Worm (Caenorhabditis elegans) whole organism, L1 larva: Measurements from ENCODE around the gene sorf-2.

ENCODE experiments used
- F16B12.6 ChIP-seq: fragments of 150-350 bp; optimal IDR thresholded peaks from 2 replicates; lab custom pipeline; 2014; ENCODE audit warnings: missing biosample characterization, missing genetic modification characterization
- Y116A8C.19 ChIP-seq: sonication (generic microtip); optimal IDR thresholded peaks from 2 replicates; lab custom pipeline; 2016; ENCODE audit warnings: missing compliant biosample characterization, missing genetic modification characterization, borderline replicate concordance
- aha-1 ChIP-seq: fragments of 150-350 bp; optimal IDR thresholded peaks from 2 replicates; lab custom pipeline; 2014; ENCODE audit warnings: missing biosample characterization, missing genetic modification characterization
- ama-1 ChIP-seq: fragments of 150-350 bp; optimal IDR thresholded peaks from 2 replicates; lab custom pipeline; 2014
- ceh-88 ChIP-seq: fragments of 200-800 bp; sonication (Bioruptor generic); IDR thresholded peaks from 2 replicates; pipeline ENCODE4 v1.3.6; 2022; ENCODE audit warnings: missing genetic modification characterization, missing compliant biosample characterization
- ceh-90 ChIP-seq: sonication (generic microtip); optimal IDR thresholded peaks from 2 replicates; lab custom pipeline; 2016; ENCODE audit warnings: missing genetic modification characterization, missing compliant biosample characterization
- ces-1 ChIP-seq: fragments of 150-350 bp; optimal IDR thresholded peaks from 2 replicates; lab custom pipeline; 2014; ENCODE audit warnings: missing biosample characterization, missing genetic modification reagents, missing genetic modification characterization
- dpl-1 ChIP-seq, 3 experiments: fragments of 150-350 bp in 2 of 3; sonication (generic microtip) in 1 of 3; optimal IDR thresholded peaks; 2 replicates each; lab custom pipeline; 2014 to 2017; ENCODE audit warnings: missing biosample characterization in 3 of 3, missing genetic modification characterization in 3 of 3, missing genetic modification reagents in 3 of 3
- efl-1 ChIP-seq, 4 experiments: fragments of 150-350 bp; optimal IDR thresholded peaks in 3 of 4; peaks in 1 of 4; 1 replicate in 1 of 4; 2 replicates in 3 of 4; lab custom pipeline; 2014; ENCODE audit warnings: missing biosample characterization in 2 of 4, missing genetic modification characterization in 2 of 4, missing genetic modification reagents in 2 of 4
- egl-27 ChIP-seq, 2 experiments: fragments of 150-350 bp in 1 of 2; sonication (generic microtip); optimal IDR thresholded peaks; 3 replicates each; lab custom pipeline; 2017 to 2018; ENCODE audit warnings: missing biosample characterization in 2 of 2, missing genetic modification characterization in 2 of 2, missing genetic modification reagents in 2 of 2
- elt-2 ChIP-seq: sonication (generic microtip); optimal IDR thresholded peaks from 2 replicates; lab custom pipeline; 2016; ENCODE audit warnings: missing genetic modification characterization, mild to moderate bottlenecking, inconsistent platforms, missing compliant biosample characterization, missing genetic modification reagents
- elt-3 ChIP-seq, 6 experiments: fragments of 150-350 bp in 1 of 6; sonication (generic microtip); optimal IDR thresholded peaks; 2 replicates each; lab custom pipeline; 2017 to 2018; ENCODE audit warnings: missing biosample characterization in 6 of 6, missing genetic modification characterization in 6 of 6, inconsistent platforms in 1 of 6
- ets-5 ChIP-seq: fragments of 200-800 bp; sonication (Bioruptor generic); IDR thresholded peaks from 2 replicates; pipeline ENCODE4 v1.3.6; 2022; ENCODE audit warnings: missing genetic modification characterization, missing compliant biosample characterization
- fkh-10 ChIP-seq: sonication (generic microtip); optimal IDR thresholded peaks from 2 replicates; lab custom pipeline; 2017; ENCODE audit warnings: missing biosample characterization, missing genetic modification reagents, missing genetic modification characterization
- fkh-4 ChIP-seq: sonication (generic microtip); optimal IDR thresholded peaks from 2 replicates; lab custom pipeline; 2016; ENCODE audit warnings: missing compliant biosample characterization, missing genetic modification characterization, borderline replicate concordance
- fos-1 ChIP-seq: fragments of 150-350 bp; optimal IDR thresholded peaks from 2 replicates; lab custom pipeline; 2014; ENCODE audit warnings: missing biosample characterization, missing genetic modification characterization
- hlh-4 ChIP-seq: sonication (generic microtip); optimal IDR thresholded peaks from 2 replicates; lab custom pipeline; 2016; ENCODE audit warnings: mild to moderate bottlenecking, missing genetic modification characterization, missing compliant biosample characterization
- irx-1 ChIP-seq: sonication (generic microtip); optimal IDR thresholded peaks from 2 replicates; lab custom pipeline; 2016; ENCODE audit warnings: missing genetic modification characterization, missing compliant biosample characterization
- isw-1 ChIP-seq: fragments of 200-800 bp; sonication (Bioruptor generic); IDR thresholded peaks from 2 replicates; pipeline ENCODE4 v1.3.6; 2022; ENCODE audit warnings: missing genetic modification characterization, missing compliant biosample characterization
- lin-15B ChIP-seq: fragments of 150-350 bp; sonication (generic microtip); optimal IDR thresholded peaks from 3 replicates; lab custom pipeline; 2014; ENCODE audit warnings: missing biosample characterization, missing genetic modification characterization
- lin-39 ChIP-seq: fragments of 150-350 bp; optimal IDR thresholded peaks from 2 replicates; lab custom pipeline; 2014; ENCODE audit warnings: missing biosample characterization, missing genetic modification reagents, missing genetic modification characterization
- lir-3 ChIP-seq: sonication (generic microtip); optimal IDR thresholded peaks from 2 replicates; lab custom pipeline; 2016; ENCODE audit warnings: mild to moderate bottlenecking, missing genetic modification characterization, moderate library complexity, missing compliant biosample characterization; ENCODE audit not compliant: poor library complexity
- mef-2 ChIP-seq: fragments of 150-350 bp; optimal IDR thresholded peaks from 2 replicates; lab custom pipeline; 2014; ENCODE audit warnings: missing biosample characterization, missing genetic modification characterization
- mep-1 ChIP-seq: fragments of 150-350 bp; optimal IDR thresholded peaks from 2 replicates; lab custom pipeline; 2014; ENCODE audit warnings: missing biosample characterization, missing genetic modification characterization
- nhr-12 ChIP-seq: sonication (generic microtip); optimal IDR thresholded peaks from 2 replicates; lab custom pipeline; 2017; ENCODE audit warnings: missing biosample characterization, missing genetic modification characterization
- nhr-20 ChIP-seq: sonication (generic microtip); optimal IDR thresholded peaks from 2 replicates; lab custom pipeline; 2016; ENCODE audit warnings: mild to moderate bottlenecking, missing genetic modification characterization, missing compliant biosample characterization
- nhr-237 ChIP-seq: fragments of 150-350 bp; optimal IDR thresholded peaks from 2 replicates; lab custom pipeline; 2014; ENCODE audit warnings: missing biosample characterization, missing genetic modification characterization
- nhr-28 ChIP-seq: fragments of 150-350 bp; optimal IDR thresholded peaks from 2 replicates; lab custom pipeline; 2014; ENCODE audit warnings: missing biosample characterization, missing genetic modification characterization
- nhr-71 ChIP-seq: sonication (generic microtip); optimal IDR thresholded peaks from 2 replicates; lab custom pipeline; 2016; ENCODE audit warnings: mild to moderate bottlenecking, missing genetic modification characterization, moderate library complexity, missing compliant biosample characterization
- nhr-77 ChIP-seq: fragments of 150-350 bp; optimal IDR thresholded peaks from 2 replicates; lab custom pipeline; 2014; ENCODE audit warnings: missing biosample characterization, missing genetic modification characterization
- nhr-85 ChIP-seq: sonication (generic microtip); peaks from one replicate; lab custom pipeline; 2016; ENCODE audit warnings: missing genetic modification characterization, inconsistent platforms, missing compliant biosample characterization
- nhr-90 ChIP-seq: sonication (generic microtip); optimal IDR thresholded peaks from 2 replicates; lab custom pipeline; 2016; ENCODE audit warnings: mild to moderate bottlenecking, missing genetic modification characterization, missing compliant biosample characterization; ENCODE audit not compliant: poor library complexity
- pag-3 ChIP-seq: sonication (generic microtip); optimal IDR thresholded peaks from 2 replicates; lab custom pipeline; 2017; ENCODE audit warnings: missing genetic modification characterization, mild to moderate bottlenecking, missing compliant biosample characterization, antibody characterized with exemption, borderline replicate concordance; ENCODE audit not compliant: insufficient read depth
- skn-1 ChIP-seq: fragments of 150-350 bp; optimal IDR thresholded peaks from 2 replicates; lab custom pipeline; 2014; ENCODE audit warnings: missing biosample characterization, missing genetic modification characterization
- swsn-7 ChIP-seq: sonication (generic microtip); optimal IDR thresholded peaks from 2 replicates; lab custom pipeline; 2016; ENCODE audit warnings: missing genetic modification characterization, missing compliant biosample characterization
- tlp-1 ChIP-seq: fragments of 150-350 bp; optimal IDR thresholded peaks from 2 replicates; lab custom pipeline; 2014; ENCODE audit warnings: missing biosample characterization, missing genetic modification characterization
- unc-130 ChIP-seq: fragments of 150-350 bp; optimal IDR thresholded peaks from 2 replicates; lab custom pipeline; 2017; ENCODE audit warnings: missing biosample characterization, missing genetic modification characterization, inconsistent platforms
- unc-30 ChIP-seq: sonication (generic microtip); optimal IDR thresholded peaks from 2 replicates; lab custom pipeline; 2017; ENCODE audit warnings: missing biosample characterization, missing genetic modification characterization
- unc-98 ChIP-seq: fragments of 200-800 bp; sonication (Bioruptor generic); IDR thresholded peaks from 2 replicates; pipeline ENCODE4 v1.3.6; 2022; ENCODE audit warnings: missing genetic modification characterization, missing compliant biosample characterization
- vab-15 ChIP-seq: sonication (generic microtip); optimal IDR thresholded peaks from 2 replicates; lab custom pipeline; 2017; ENCODE audit warnings: missing genotype, mild to moderate bottlenecking, missing genetic modification characterization, missing compliant biosample characterization
- zip-4 ChIP-seq: fragments of 200-800 bp; sonication (Bioruptor generic); optimal IDR thresholded peaks from 2 replicates; lab custom pipeline; 2018; ENCODE audit warnings: mild to moderate bottlenecking, missing genetic modification characterization, moderate library complexity, missing compliant biosample characterization
- ztf-11 ChIP-seq, 2 experiments: sonication (generic microtip); optimal IDR thresholded peaks; 2 replicates each; lab custom pipeline; 2016 to 2017; ENCODE audit warnings: missing genetic modification characterization in 2 of 2, missing biosample characterization in 1 of 2, missing compliant biosample characterization in 1 of 2
- ztf-4 ChIP-seq: fragments of 150-350 bp; optimal IDR thresholded peaks from 2 replicates; lab custom pipeline; 2014; ENCODE audit warnings: missing biosample characterization, missing genetic modification characterization

The sorf-2 gene

ce11 chrIII:5349250-5349649, 22.8 kb downstream of the sorf-2 start, which contains the start of gene thoc-5 (continued):
- TF ChIP-seq aha-1 (tag; lab: Kevin White, UChicago) (peak; percentile 44), ceh-90 (tag; lab: Kevin White, UChicago) (peak; percentile 97), F16B12.6 (tag; lab: Kevin White, UChicago) (peak; percentile 58), nhr-71 (tag; lab: Kevin White, UChicago) (peak; percentile 95), fkh-4 (tag; lab: Kevin White, UChicago) (peak; percentile 99), zip-4 (GFP tag; lab: Kevin White, UChicago) (peak; percentile 71), lin-15B (tag; lab: Kevin White, UChicago) (peak; percentile 75), efl-1 (optimal IDR thresholded peaks at IDR 0.05; lab: Kevin White, UChicago) (peak; percentile 98 to 99), efl-1 (GFP tag; optimal IDR thresholded peaks at IDR 0.05 in 1 of 2; lab: Kevin White, UChicago) (peak; percentile 97 to 100), irx-1 (peak; percentile 96), egl-27 (tag; optimal IDR thresholded peaks at IDR 0.05; lab: Kevin White, UChicago) (no peak), elt-2 (tag; lab: Kevin White, UChicago) (peak; percentile 86), mef-2 (tag; lab: Kevin White, UChicago) (no peak), nhr-20 (tag; lab: Kevin White, UChicago) (peak; percentile 89), Y116A8C.19 (peak; percentile 92), ama-1 (lab: Kevin White, UChicago) (no peak), unc-98 (GFP tag; lab: Robert Waterston, UW) (peak; percentile 96), ceh-88 (GFP tag; lab: Robert Waterston, UW) (peak; percentile 67), mep-1 (tag; lab: Kevin White, UChicago) (peak; percentile 82), swsn-7 (peak; percentile 91), dpl-1 (GFP tag; optimal IDR thresholded peaks at IDR 0.05; lab: Kevin White, UChicago) (peak; percentile 95 to 98 (median 98)), vab-15 (tag; lab: Kevin White, UChicago) (peak; percentile 52), nhr-12 (no peak), fos-1 (peak; percentile 34), lin-39 (tag; lab: Kevin White, UChicago) (peak; percentile 61), nhr-28 (tag; lab: Kevin White, UChicago) (no peak), lir-3 (tag; lab: Kevin White, UChicago) (peak; percentile 98), nhr-85 (tag; lab: Kevin White, UChicago) (peak; percentile 93), unc-30 (tag; lab: Kevin White, UChicago) (no peak), isw-1 (GFP tag; lab: Robert Waterston, UW) (peak; percentile 85), nhr-90 (tag; lab: Kevin White, UChicago) (peak; percentile 96), ztf-4 (peak; percentile 58), fkh-10 (GFP tag; lab: Kevin White, UChicago) (no peak), nhr-237 (no peak), tlp-1 (tag; lab: Kevin White, UChicago) (no peak), hlh-4 (tag; lab: Kevin White, UChicago) (peak; percentile 80), unc-130 (tag; lab: Kevin White, UChicago) (peak; percentile 33), ztf-11 (tag; optimal IDR thresholded peaks at IDR 0.05; lab: Kevin White, UChicago) (peak; percentile 16 to 99), elt-3 (tag; optimal IDR thresholded peaks at IDR 0.05; lab: Kevin White, UChicago) (peak in 2 of 6 experiments; percentile 61 to 69), ces-1 (GFP tag; lab: Kevin White, UChicago) (no peak), skn-1 (tag; lab: Kevin White, UChicago) (peak; percentile 69)

ce11 chrIII:5361909-5362308, 35.5 kb downstream of the sorf-2 start, which contains the start of gene Y32H12A.1:
Y32H12A.1 (plus strand) TSS chrIII:5362209.
- TF ChIP-seq nhr-77 (tag; lab: Kevin White, UChicago) (no peak), Y116A8C.19 (no peak), pag-3 (tag; lab: Kevin White, UChicago) (no peak), ets-5 (GFP tag; lab: Robert Waterston, UW) (no peak)
